Fruit fly (Drosophila melanogaster) whole organism, prepupa: ENCODE results near the gene BG642312.
A peak's percentile ranks its signal among the peaks of the same experiment; 100 is the strongest.

Source experiments
- Blimp-1 ChIP-seq: fragments of 200-800 bp; sonication (Bioruptor generic); optimal IDR thresholded peaks from 3 replicates; lab custom pipeline; 2017; ENCODE audit warnings: missing biosample characterization, missing genetic modification characterization, mild to moderate bottlenecking, moderate library complexity, missing genetic modification reagents
- CG10631 ChIP-seq: fragments of 200-800 bp; sonication (Bioruptor generic); optimal IDR thresholded peaks from 2 replicates; lab custom pipeline; 2016; ENCODE audit warnings: missing biosample characterization, missing genetic modification characterization
- CG10669 ChIP-seq: fragments of 200-800 bp; sonication (Bioruptor generic); optimal IDR thresholded peaks from 3 replicates; lab custom pipeline; 2018; ENCODE audit warnings: missing biosample characterization, mild to moderate bottlenecking, missing genetic modification characterization, moderate library complexity
- CG11294 ChIP-seq: fragments of 200-800 bp; sonication (Bioruptor generic); IDR thresholded peaks from 2 replicates; pipeline ENCODE4 v1.3.6; 2022; ENCODE audit warnings: missing biosample characterization, missing genetic modification characterization
- CG11762 ChIP-seq: fragments of 200-800 bp; sonication (Bioruptor generic); optimal IDR thresholded peaks from 3 replicates; lab custom pipeline; 2016; ENCODE audit warnings: missing biosample characterization, missing genetic modification characterization; ENCODE audit not compliant: insufficient read depth
- CG11902 ChIP-seq: fragments of 200-800 bp; sonication (Bioruptor generic); optimal IDR thresholded peaks from 3 replicates; lab custom pipeline; 2016; ENCODE audit warnings: missing biosample characterization, missing genetic modification characterization
- CG1621 ChIP-seq: fragments of 200-800 bp; sonication (Bioruptor generic); optimal IDR thresholded peaks from 3 replicates; lab custom pipeline; 2018; ENCODE audit warnings: missing biosample characterization, mild to moderate bottlenecking, missing genetic modification characterization
- CG16779 ChIP-seq: fragments of 200-800 bp; sonication (Bioruptor generic); optimal IDR thresholded peaks from 3 replicates; lab custom pipeline; 2017; ENCODE audit warnings: missing biosample characterization, mild to moderate bottlenecking, missing genetic modification characterization
- CG3032 ChIP-seq: fragments of 200-800 bp; optimal IDR thresholded peaks from 2 replicates; lab custom pipeline; 2019; ENCODE audit warnings: missing biosample characterization, mild to moderate bottlenecking, missing genetic modification characterization, moderate library complexity
- CG31627 ChIP-seq: fragments of 200-800 bp; sonication (Bioruptor generic); optimal IDR thresholded peaks from 3 replicates; lab custom pipeline; 2016; ENCODE audit warnings: missing biosample characterization, missing genetic modification characterization
- CG32006 ChIP-seq: fragments of 200-800 bp; sonication (Bioruptor generic); optimal IDR thresholded peaks from 3 replicates; lab custom pipeline; 2017; ENCODE audit warnings: missing biosample characterization, mild to moderate bottlenecking, missing genetic modification characterization
- CG34406 ChIP-seq: fragments of 200-800 bp; sonication (Bioruptor generic); optimal IDR thresholded peaks from 3 replicates; lab custom pipeline; 2016; ENCODE audit warnings: missing biosample characterization, missing genetic modification characterization
- CG4318 ChIP-seq: fragments of 200-800 bp; sonication (Bioruptor generic); optimal IDR thresholded peaks from 3 replicates; lab custom pipeline; 2017; ENCODE audit warnings: missing biosample characterization, mild to moderate bottlenecking, missing genetic modification characterization
- CG6276 ChIP-seq: fragments of 200-800 bp; sonication (Bioruptor generic); optimal IDR thresholded peaks from 2 replicates; lab custom pipeline; 2017; ENCODE audit warnings: missing biosample characterization, mild to moderate bottlenecking, missing genetic modification characterization
- CG6792 ChIP-seq: fragments of 200-800 bp; sonication (Bioruptor generic); optimal IDR thresholded peaks from 3 replicates; lab custom pipeline; 2016; ENCODE audit warnings: missing biosample characterization, missing genetic modification characterization
- CG6808 ChIP-seq: fragments of 200-800 bp; sonication (Bioruptor generic); optimal IDR thresholded peaks from 3 replicates; lab custom pipeline; 2017; ENCODE audit warnings: missing biosample characterization, missing genetic modification characterization, mild to moderate bottlenecking, moderate library complexity, missing genetic modification reagents
- CG6854 ChIP-seq: fragments of 200-800 bp; sonication (Bioruptor generic); optimal IDR thresholded peaks from 2 replicates; lab custom pipeline; 2017; ENCODE audit warnings: missing biosample characterization, mild to moderate bottlenecking, missing genetic modification characterization
- CG8119 ChIP-seq: fragments of 200-800 bp; sonication (Bioruptor generic); IDR thresholded peaks from 3 replicates; pipeline ENCODE4 v1.3.6; 2022; ENCODE audit warnings: missing biosample characterization, missing genetic modification characterization
- CG8319 ChIP-seq: fragments of 200-800 bp; sonication (Bioruptor generic); optimal IDR thresholded peaks from 3 replicates; lab custom pipeline; 2016; ENCODE audit warnings: missing biosample characterization, missing genetic modification characterization
- Eip78C ChIP-seq: fragments of 200-800 bp; sonication (Bioruptor generic); peaks from one replicate; lab custom pipeline; 2016; ENCODE audit warnings: missing biosample characterization, missing genetic modification characterization
- Eip93F ChIP-seq: fragments of 200-800 bp; sonication (Bioruptor generic); optimal IDR thresholded peaks from 2 replicates; lab custom pipeline; 2016; ENCODE audit warnings: missing biosample characterization, mild to moderate bottlenecking, missing genetic modification characterization
- Ets21C ChIP-seq: fragments of 200-800 bp; sonication (Bioruptor generic); optimal IDR thresholded peaks from 3 replicates; lab custom pipeline; 2016; ENCODE audit warnings: missing biosample characterization, missing genetic modification characterization
- Gug ChIP-seq: fragments of 200-800 bp; sonication (Bioruptor generic); IDR thresholded peaks from 2 replicates; pipeline ENCODE4 v1.3.6; 2022; ENCODE audit warnings: missing biosample characterization, missing genetic modification characterization
- Hr39 ChIP-seq: fragments of 200-800 bp; sonication (Bioruptor generic); optimal IDR thresholded peaks from 2 replicates; lab custom pipeline; 2016; ENCODE audit warnings: missing biosample characterization, missing genetic modification characterization
- Met ChIP-seq: fragments of 200-800 bp; sonication (Bioruptor generic); optimal IDR thresholded peaks from 3 replicates; lab custom pipeline; 2016; ENCODE audit warnings: missing biosample characterization, missing genetic modification characterization
- OdsH ChIP-seq: fragments of 200-800 bp; sonication (Bioruptor generic); optimal IDR thresholded peaks from 3 replicates; lab custom pipeline; 2016; ENCODE audit warnings: missing biosample characterization, missing genetic modification characterization
- Sox102F ChIP-seq: fragments of 200-800 bp; sonication (Bioruptor generic); optimal IDR thresholded peaks from 2 replicates; lab custom pipeline; 2016; ENCODE audit warnings: missing biosample characterization, mild to moderate bottlenecking, missing genetic modification characterization
- Sox14 ChIP-seq: fragments of 200-800 bp; sonication (Bioruptor generic); optimal IDR thresholded peaks from 3 replicates; lab custom pipeline; 2016; ENCODE audit warnings: missing biosample characterization, missing genetic modification characterization
- Sox15 ChIP-seq: fragments of 200-800 bp; sonication (Bioruptor generic); optimal IDR thresholded peaks from 3 replicates; lab custom pipeline; 2016; ENCODE audit warnings: missing biosample characterization, missing genetic modification characterization
- achi ChIP-seq: fragments of 200-800 bp; sonication (Bioruptor generic); optimal IDR thresholded peaks from 3 replicates; lab custom pipeline; 2016; ENCODE audit warnings: missing biosample characterization, missing genetic modification characterization
- acj6 ChIP-seq: fragments of 200-800 bp; sonication (Bioruptor generic); optimal IDR thresholded peaks from 3 replicates; lab custom pipeline; 2016; ENCODE audit warnings: missing biosample characterization, missing genetic modification characterization
- cyc ChIP-seq: fragments of 200-800 bp; sonication (Bioruptor generic); optimal IDR thresholded peaks from 3 replicates; lab custom pipeline; 2016; ENCODE audit warnings: missing biosample characterization, missing genetic modification characterization
- dsx ChIP-seq: fragments of 200-800 bp; optimal IDR thresholded peaks from 3 replicates; lab custom pipeline; 2019; ENCODE audit warnings: missing biosample characterization, mild to moderate bottlenecking, missing genetic modification characterization, moderate library complexity; ENCODE audit not compliant: poor library complexity, severe bottlenecking
- eg ChIP-seq: fragments of 200-800 bp; sonication (Bioruptor generic); IDR thresholded peaks from 3 replicates; pipeline ENCODE4 v1.3.6; 2022; ENCODE audit warnings: missing biosample characterization, missing genetic modification characterization
- esn ChIP-seq: fragments of 200-800 bp; sonication (Bioruptor generic); optimal IDR thresholded peaks from 2 replicates; lab custom pipeline; 2016; ENCODE audit warnings: missing biosample characterization, mild to moderate bottlenecking, missing genetic modification characterization, moderate library complexity
- fd59A ChIP-seq: fragments of 200-800 bp; sonication (Bioruptor generic); optimal IDR thresholded peaks from 2 replicates; lab custom pipeline; 2017; ENCODE audit warnings: missing biosample characterization, mild to moderate bottlenecking, missing genetic modification characterization, missing genetic modification reagents
- fkh ChIP-seq: fragments of 200-800 bp; sonication (Bioruptor generic); optimal IDR thresholded peaks from 3 replicates; lab custom pipeline; 2017; ENCODE audit warnings: missing biosample characterization, mild to moderate bottlenecking, missing genetic modification characterization, moderate library complexity
- lz ChIP-seq: fragments of 200-800 bp; sonication (Bioruptor generic); optimal IDR thresholded peaks from 3 replicates; lab custom pipeline; 2016; ENCODE audit warnings: missing biosample characterization, missing genetic modification characterization
- net ChIP-seq: fragments of 200-800 bp; sonication (Bioruptor generic); optimal IDR thresholded peaks from 3 replicates; lab custom pipeline; 2016; ENCODE audit warnings: missing biosample characterization, missing genetic modification characterization
- pdm3 ChIP-seq: fragments of 200-800 bp; sonication (Bioruptor generic); optimal IDR thresholded peaks from 3 replicates; lab custom pipeline; 2016; ENCODE audit warnings: missing biosample characterization, missing genetic modification characterization
- spab ChIP-seq: fragments of 200-800 bp; sonication (Bioruptor generic); optimal IDR thresholded peaks from 2 replicates; lab custom pipeline; 2017; ENCODE audit warnings: missing biosample characterization, mild to moderate bottlenecking, missing genetic modification characterization, missing genetic modification reagents
- svp ChIP-seq: fragments of 200-800 bp; sonication (Bioruptor generic); peaks from one replicate; lab custom pipeline; 2016; ENCODE audit warnings: missing biosample characterization, missing genetic modification characterization
- topi ChIP-seq: fragments of 200-800 bp; sonication (Bioruptor generic); optimal IDR thresholded peaks from 3 replicates; lab custom pipeline; 2016; ENCODE audit warnings: missing biosample characterization, missing genetic modification characterization
- vri ChIP-seq: fragments of 200-800 bp; sonication (Bioruptor generic); optimal IDR thresholded peaks from 3 replicates; lab custom pipeline; 2016; ENCODE audit warnings: missing biosample characterization, mild to moderate bottlenecking, missing genetic modification characterization

The BG642312 gene

DNA sequence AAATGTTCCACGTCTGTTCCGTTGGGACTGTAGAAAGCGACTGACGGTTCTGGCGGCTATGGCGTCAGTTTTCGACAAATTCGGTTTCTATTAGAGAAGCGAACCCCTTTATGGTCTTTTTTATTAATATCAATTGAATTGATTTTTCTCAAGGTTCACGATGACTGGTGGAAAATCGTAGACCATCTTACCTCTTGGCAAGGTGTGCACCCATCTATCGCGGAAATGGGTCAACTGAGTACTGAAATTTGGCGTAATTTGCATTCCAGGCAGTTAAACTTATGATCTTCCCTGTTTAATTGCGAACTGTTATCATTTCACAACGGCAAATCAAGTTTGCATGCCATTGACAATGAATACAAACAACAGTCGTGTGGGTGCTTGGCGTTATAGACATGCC lies 6.8 kb upstream of the BG642312 start, which contains the start of gene CG10226:
CG10226 (minus strand) TSS at position 101 of the 400 bp plus-strand sequence.
- no peak for TF ChIP-seq Ets21C (GFP tag; lab: Kevin White, UChicago)

DNA sequence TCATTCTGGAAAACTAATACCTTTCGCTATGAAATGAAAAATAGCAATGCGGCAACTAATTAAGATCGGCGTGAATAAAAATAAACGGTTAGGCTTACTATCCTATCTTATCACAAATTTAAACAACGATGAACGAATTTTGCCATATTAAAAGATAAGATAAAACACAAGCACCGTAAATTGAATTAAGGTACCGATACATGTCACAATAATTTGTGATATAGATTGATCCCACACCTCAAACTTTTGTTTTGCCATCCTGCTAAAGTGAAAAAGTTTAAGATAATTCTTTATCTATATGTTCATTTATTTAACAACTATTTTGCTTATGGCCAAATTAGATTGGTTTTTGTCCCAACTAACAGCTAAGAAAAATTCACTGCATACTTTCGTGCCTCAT lies 854 bp upstream of the BG642312 start, which contains the start of gene CG42714:
CG42714 (minus strand) TSS at position 22 of the 400 bp plus-strand sequence.
- no peak for TF ChIP-seq spab (GFP tag; lab: Kevin White, UChicago)
- TF ChIP-seq CG6808 (GFP tag; lab: Kevin White, UChicago) = no peak
- TF ChIP-seq CG6792 (GFP tag; lab: Kevin White, UChicago) = no peak
- TF ChIP-seq cyc (GFP tag; lab: Kevin White, UChicago) = no peak
- no peak for TF ChIP-seq CG11762 (GFP tag; lab: Kevin White, UChicago)
- no peak for TF ChIP-seq Sox102F (GFP tag; lab: Kevin White, UChicago)

DNA sequence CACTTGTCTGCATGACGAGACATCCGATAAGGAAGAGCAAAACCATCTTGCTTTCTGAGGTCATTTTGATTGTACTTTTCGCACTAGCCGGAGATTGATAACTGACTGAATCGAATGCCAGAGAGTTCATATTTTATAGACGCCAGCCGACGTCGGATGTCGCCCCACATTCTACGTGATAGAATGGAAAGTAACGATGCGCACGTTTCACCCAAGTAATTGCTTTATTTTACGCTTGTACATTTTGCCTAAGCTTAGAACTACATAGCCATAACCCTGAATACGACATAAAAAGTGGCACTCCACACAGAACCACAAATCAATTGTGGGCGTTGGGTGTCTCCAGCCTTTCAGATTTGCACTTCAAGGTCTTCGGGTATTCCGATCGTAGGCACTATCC lies 920 bp downstream of the BG642312 start, which contains the start of gene CG13299:
CG13299 (minus strand) TSS at position 101 of the 400 bp plus-strand sequence.
- TF ChIP-seq CG6854 (GFP tag; lab: Kevin White, UChicago) (no peak), pdm3 (GFP tag; lab: Kevin White, UChicago) (no peak), achi (GFP tag; lab: Kevin White, UChicago) (no peak)

DNA sequence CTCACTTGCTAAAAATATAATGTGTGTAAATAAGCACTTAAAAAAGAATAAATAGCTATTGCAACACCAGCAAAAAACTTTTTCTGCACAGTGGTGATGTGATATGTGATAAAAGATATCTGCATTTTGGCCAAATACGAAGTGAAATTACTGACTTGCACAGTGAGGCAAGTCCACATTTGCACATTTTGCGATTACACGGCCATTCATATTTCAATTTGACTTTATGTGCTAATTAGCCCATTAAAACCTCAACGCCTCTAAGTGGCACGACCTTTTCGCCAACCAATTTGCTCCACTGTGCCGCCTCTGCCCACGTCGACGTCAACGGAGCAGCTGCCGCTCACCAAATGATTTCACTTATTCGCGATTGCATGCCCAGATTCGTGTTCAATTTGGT lies 13.0 kb downstream of the BG642312 start, which contains the start of gene CG33946:
CG33946 (plus strand) TSS at position 392 of the 400 bp plus-strand sequence.
- TF ChIP-seq CG10631 (GFP tag; lab: Kevin White, UChicago) = peak; percentile 49
- TF ChIP-seq CG11294 (GFP tag; lab: Robert Waterston, UW) = peak; percentile 71
- TF ChIP-seq CG34406 (GFP tag; lab: Kevin White, UChicago) = peak; percentile 38
- peak; percentile 40 for TF ChIP-seq CG4318 (GFP tag; lab: Kevin White, UChicago)
- TF ChIP-seq acj6 (GFP tag; lab: Kevin White, UChicago) = peak; percentile 58
- no peak for TF ChIP-seq Eip93F (GFP tag; lab: Kevin White, UChicago)
- no peak for TF ChIP-seq dsx (GFP tag; lab: Kevin White, UChicago)
- no peak for TF ChIP-seq CG16779 (tag; lab: Kevin White, UChicago)
- TF ChIP-seq Gug (GFP tag; lab: Robert Waterston, UW) = peak; percentile 59
- peak; percentile 70 for TF ChIP-seq Sox14 (GFP tag; lab: Kevin White, UChicago)
- TF ChIP-seq CG8119 (GFP tag; lab: Robert Waterston, UW) = peak; percentile 51; the same call in 1 of the 3 replicates
- TF ChIP-seq CG1621 (tag; lab: Kevin White, UChicago) = no peak
- peak; percentile 53 for TF ChIP-seq achi (GFP tag; lab: Kevin White, UChicago)
- TF ChIP-seq fkh (GFP tag; lab: Kevin White, UChicago) = no peak
- peak; percentile 85 for TF ChIP-seq Hr39 (GFP tag; lab: Kevin White, UChicago)
- peak; percentile 70 for TF ChIP-seq Met (GFP tag; lab: Kevin White, UChicago)
- TF ChIP-seq Blimp-1 (GFP tag; lab: Kevin White, UChicago) = peak; percentile 44
- TF ChIP-seq Sox15 (GFP tag; lab: Kevin White, UChicago) = peak; percentile 57
- peak; percentile 74 for TF ChIP-seq CG32006 (GFP tag; lab: Kevin White, UChicago)
- TF ChIP-seq CG11902 (GFP tag; lab: Kevin White, UChicago) = peak; percentile 61
- TF ChIP-seq spab (GFP tag; lab: Kevin White, UChicago) = no peak
- peak; percentile 86 for TF ChIP-seq CG31627 (GFP tag; lab: Kevin White, UChicago)
- TF ChIP-seq svp = peak; percentile 87
- TF ChIP-seq OdsH (GFP tag; lab: Kevin White, UChicago) = peak; percentile 57
- peak; percentile 72 for TF ChIP-seq Ets21C (GFP tag; lab: Kevin White, UChicago)
- peak; percentile 83 for TF ChIP-seq eg (GFP tag; lab: Robert Waterston, UW)
- TF ChIP-seq CG8319 (GFP tag; lab: Kevin White, UChicago) = peak; percentile 40
- TF ChIP-seq net (GFP tag; lab: Kevin White, UChicago) = peak; percentile 42
- TF ChIP-seq fd59A (GFP tag; lab: Kevin White, UChicago) = no peak
- TF ChIP-seq Eip78C (GFP tag; lab: Kevin White, UChicago) = peak; percentile 59
- TF ChIP-seq esn (GFP tag; lab: Kevin White, UChicago) = peak; percentile 74
- peak; percentile 58 for TF ChIP-seq lz
- peak; percentile 35 for TF ChIP-seq vri (GFP tag; lab: Kevin White, UChicago)
- peak; percentile 3 for TF ChIP-seq CG3032 (tag; lab: Kevin White, UChicago)
- TF ChIP-seq CG10669 (GFP tag; lab: Kevin White, UChicago) = peak; percentile 1
- TF ChIP-seq topi (GFP tag; lab: Kevin White, UChicago) = peak; percentile 75
- peak; percentile 40 for TF ChIP-seq CG6276
- no peak for TF ChIP-seq CG6808 (GFP tag; lab: Kevin White, UChicago)
- TF ChIP-seq CG11762 (GFP tag; lab: Kevin White, UChicago) = peak; percentile 57
